Worm (Caenorhabditis elegans) whole organism, midembryonic: Measurements from ENCODE around the gene ift-139.

Experiments used
- T22C8.4 ChIP-seq: fragments of 200-800 bp; sonication (Bioruptor generic); IDR thresholded peaks from 2 replicates; pipeline ENCODE4 v1.3.6; 2022; ENCODE audit warnings: missing genetic modification characterization, missing compliant biosample characterization
- cog-1 ChIP-seq: sonication (generic microtip); optimal IDR thresholded peaks from 2 replicates; lab custom pipeline; 2016; ENCODE audit warnings: missing genetic modification characterization, missing compliant biosample characterization
- flt-1 ChIP-seq: fragments of 200-800 bp; sonication (Bioruptor generic); IDR thresholded peaks from 2 replicates; pipeline ENCODE4 v1.3.6; 2022; ENCODE audit warnings: missing genetic modification characterization, missing compliant biosample characterization
- klf-2 ChIP-seq: fragments of 200-800 bp; sonication (Bioruptor generic); conservative IDR thresholded peaks from 2 replicates; pipeline ENCODE4 v1.3.6; 2022; ENCODE audit warnings: missing genetic modification reagents, missing genetic modification characterization, missing compliant biosample characterization
- med-1 ChIP-seq: sonication (generic microtip); optimal IDR thresholded peaks from 2 replicates; lab custom pipeline; 2017; ENCODE audit warnings: missing genetic modification characterization, mild to moderate bottlenecking, missing compliant biosample characterization, antibody characterized with exemption, missing genetic modification reagents; ENCODE audit not compliant: insufficient read depth
- ref-1 ChIP-seq: fragments of 200-800 bp; sonication (Bioruptor generic); conservative IDR thresholded peaks from 2 replicates; pipeline ENCODE4 v1.3.6; 2022; ENCODE audit warnings: missing genetic modification reagents, missing genetic modification characterization, missing compliant biosample characterization
- tab-1 ChIP-seq: fragments of 200-800 bp; sonication (Bioruptor generic); IDR thresholded peaks from 2 replicates; pipeline ENCODE4 v1.3.6; 2022; ENCODE audit warnings: missing genetic modification characterization, missing compliant biosample characterization
- ztf-23 ChIP-seq: fragments of 200-800 bp; sonication (Bioruptor generic); IDR thresholded peaks from 2 replicates; pipeline ENCODE4 v1.3.6; 2022; ENCODE audit warnings: missing genetic modification reagents, missing genetic modification characterization, missing compliant biosample characterization
- ztf-29 ChIP-seq: fragments of 200-800 bp; sonication (Bioruptor generic); IDR thresholded peaks from 2 replicates; pipeline ENCODE4 v1.3.6; 2022; ENCODE audit warnings: missing genetic modification reagents, missing genetic modification characterization, missing compliant biosample characterization

Gene ift-139

ce11 chrIII:6039370-6039769 is at the start of gene ift-139:
ift-139 (minus strand) TSS chrIII:6039470.
- no peak for TF ChIP-seq ztf-23 (GFP tag; lab: Robert Waterston, UW)
- no peak for TF ChIP-seq ztf-29 (GFP tag; lab: Robert Waterston, UW)
- no peak for TF ChIP-seq klf-2 (GFP tag; lab: Robert Waterston, UW)
- TF ChIP-seq T22C8.4 (GFP tag; lab: Robert Waterston, UW): no peak
- no peak for TF ChIP-seq tab-1
- no peak for TF ChIP-seq med-1 (GFP tag; lab: Kevin White, UChicago)

- TF ChIP-seq ztf-23 (GFP tag; lab: Robert Waterston, UW): no peak
- no peak for TF ChIP-seq flt-1 (GFP tag; lab: Robert Waterston, UW)
- no peak for TF ChIP-seq cog-1 (tag; lab: Kevin White, UChicago)
- TF ChIP-seq klf-2 (GFP tag; lab: Robert Waterston, UW): no peak
- no peak for TF ChIP-seq ztf-29 (GFP tag; lab: Robert Waterston, UW)
- TF ChIP-seq med-1 (GFP tag; lab: Kevin White, UChicago): no peak
- TF ChIP-seq ref-1: no peak
- TF ChIP-seq tab-1: no peak
- TF ChIP-seq T22C8.4 (GFP tag; lab: Robert Waterston, UW): no peak
Observed at ce11 chrIII:6087705-6088359, 48.6 kb upstream of the ift-139 start, which contains the start of gene wht-1. wht-1 (minus strand) TSS chrIII:6087755.

- no peak for TF ChIP-seq ztf-29 (GFP tag; lab: Robert Waterston, UW)
- no peak for TF ChIP-seq ref-1
- TF ChIP-seq klf-2 (GFP tag; lab: Robert Waterston, UW): no peak
- no peak for TF ChIP-seq flt-1 (GFP tag; lab: Robert Waterston, UW)
- no peak for TF ChIP-seq ztf-23 (GFP tag; lab: Robert Waterston, UW)
- no peak for TF ChIP-seq T22C8.4 (GFP tag; lab: Robert Waterston, UW)
- no peak for TF ChIP-seq med-1 (GFP tag; lab: Kevin White, UChicago)
- no peak for TF ChIP-seq cog-1 (tag; lab: Kevin White, UChicago)
- TF ChIP-seq tab-1: no peak
Observed at ce11 chrIII:6085311-6085710, 46.0 kb upstream of the ift-139 start.

DNA sequence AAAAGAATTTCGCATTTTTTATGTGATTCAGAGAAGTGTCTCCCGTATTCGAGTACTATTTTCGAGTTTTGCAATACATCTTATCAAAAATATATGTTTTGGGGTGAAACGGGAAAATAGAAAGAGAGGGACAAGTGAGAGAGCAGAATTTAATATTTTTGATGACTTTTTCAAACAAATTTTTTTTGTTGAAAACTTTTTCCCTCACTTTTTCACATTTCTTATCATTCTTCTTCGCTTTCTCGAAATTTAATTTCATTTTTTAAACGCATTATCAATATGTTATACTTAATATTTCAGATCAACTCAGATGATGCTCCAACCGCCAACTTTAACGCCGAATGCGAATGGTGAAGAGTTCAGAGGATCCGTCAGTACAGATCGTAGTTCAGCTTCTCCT is 41.0 kb upstream of the ift-139 start, which contains the start of gene attf-4:
TSS of gene attf-4 (plus strand) at position 301 of the 400 bp plus-strand sequence.
- TF ChIP-seq flt-1 (GFP tag; lab: Robert Waterston, UW) (no peak), ref-1 (no peak), T22C8.4 (GFP tag; lab: Robert Waterston, UW) (no peak), ztf-23 (GFP tag; lab: Robert Waterston, UW) (no peak), cog-1 (tag; lab: Kevin White, UChicago) (no peak), ztf-29 (GFP tag; lab: Robert Waterston, UW) (no peak), med-1 (GFP tag; lab: Kevin White, UChicago) (no peak), klf-2 (GFP tag; lab: Robert Waterston, UW) (no peak), tab-1 (no peak)

DNA sequence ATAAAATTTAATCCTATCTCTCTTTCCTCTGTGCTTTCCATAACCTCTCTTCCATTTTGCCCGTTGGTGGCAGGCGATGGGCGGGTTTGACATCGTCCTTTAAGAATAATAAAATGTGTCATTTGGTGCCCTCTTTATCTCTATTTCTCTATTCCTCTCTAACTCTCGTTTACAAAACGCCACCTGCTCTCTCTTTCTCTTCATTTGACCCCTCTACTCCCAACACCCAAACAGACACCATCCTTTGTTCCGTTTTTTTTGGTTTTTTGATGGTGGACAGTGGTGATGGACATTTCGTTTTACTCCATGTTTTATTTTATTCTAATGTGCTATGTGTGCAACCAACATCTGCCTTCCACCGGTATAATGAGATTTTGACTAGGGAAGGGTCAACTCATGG is 39.6 kb upstream of the ift-139 start:
- TF ChIP-seq flt-1 (GFP tag; lab: Robert Waterston, UW): 0 out of 2 replicates have a peak, but pooled peaks have one; percentile 35
- no peak for TF ChIP-seq ztf-23 (GFP tag; lab: Robert Waterston, UW)
- TF ChIP-seq ztf-29 (GFP tag; lab: Robert Waterston, UW): no peak

DNA sequence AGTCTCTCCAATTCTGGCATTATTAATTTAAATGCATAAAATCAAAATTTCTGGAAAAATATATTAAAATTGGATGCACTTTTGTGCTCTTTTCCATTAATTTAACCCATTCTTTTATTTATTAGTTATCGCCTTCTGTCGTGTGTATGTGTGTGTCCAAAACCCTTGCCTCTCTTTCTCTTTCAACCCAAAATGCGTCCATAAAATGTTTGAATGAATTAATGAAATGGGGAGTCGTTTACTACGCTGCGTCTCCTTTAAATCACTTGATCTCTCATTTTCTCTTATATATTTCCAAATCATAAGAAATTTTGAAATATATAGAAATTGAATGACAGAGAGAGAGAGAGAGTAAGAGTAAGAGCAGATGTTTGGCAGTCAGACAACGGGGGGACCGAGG is 38.7 kb upstream of the ift-139 start:
- TF ChIP-seq cog-1 (tag; lab: Kevin White, UChicago): no peak
- no peak for TF ChIP-seq flt-1 (GFP tag; lab: Robert Waterston, UW)
- no peak for TF ChIP-seq ztf-23 (GFP tag; lab: Robert Waterston, UW)
- TF ChIP-seq med-1 (GFP tag; lab: Kevin White, UChicago): no peak
- no peak for TF ChIP-seq klf-2 (GFP tag; lab: Robert Waterston, UW)
- TF ChIP-seq tab-1: no peak
- no peak for TF ChIP-seq ztf-29 (GFP tag; lab: Robert Waterston, UW)
- TF ChIP-seq ref-1: no peak
- TF ChIP-seq T22C8.4 (GFP tag; lab: Robert Waterston, UW): no peak

- peak; percentile 8 for TF ChIP-seq cog-1 (tag; lab: Kevin White, UChicago)
- TF ChIP-seq ztf-29 (GFP tag; lab: Robert Waterston, UW): no peak
Observed at ce11 chrIII:6073673-6074331, 34.5 kb upstream of the ift-139 start.

ce11 chrIII:6072937-6073336 is 33.7 kb upstream of the ift-139 start:
- TF ChIP-seq ref-1 (no peak), med-1 (GFP tag; lab: Kevin White, UChicago) (no peak), T22C8.4 (GFP tag; lab: Robert Waterston, UW) (no peak), cog-1 (tag; lab: Kevin White, UChicago) (no peak), ztf-29 (GFP tag; lab: Robert Waterston, UW) (no peak), tab-1 (no peak), ztf-23 (GFP tag; lab: Robert Waterston, UW) (no peak), flt-1 (GFP tag; lab: Robert Waterston, UW) (no peak), klf-2 (GFP tag; lab: Robert Waterston, UW) (no peak)

ce11 chrIII:6067557-6067956 is 28.3 kb upstream of the ift-139 start, which contains the start of gene mapk-15:
mapk-15 (plus strand) TSS chrIII:6067857.
- TF ChIP-seq ref-1 (no peak), T22C8.4 (GFP tag; lab: Robert Waterston, UW) (no peak), flt-1 (GFP tag; lab: Robert Waterston, UW) (no peak), tab-1 (no peak), klf-2 (GFP tag; lab: Robert Waterston, UW) (no peak)
